ENCODE assay signal across 4 fruit fly cellular contexts in the genomic region with DNA sequence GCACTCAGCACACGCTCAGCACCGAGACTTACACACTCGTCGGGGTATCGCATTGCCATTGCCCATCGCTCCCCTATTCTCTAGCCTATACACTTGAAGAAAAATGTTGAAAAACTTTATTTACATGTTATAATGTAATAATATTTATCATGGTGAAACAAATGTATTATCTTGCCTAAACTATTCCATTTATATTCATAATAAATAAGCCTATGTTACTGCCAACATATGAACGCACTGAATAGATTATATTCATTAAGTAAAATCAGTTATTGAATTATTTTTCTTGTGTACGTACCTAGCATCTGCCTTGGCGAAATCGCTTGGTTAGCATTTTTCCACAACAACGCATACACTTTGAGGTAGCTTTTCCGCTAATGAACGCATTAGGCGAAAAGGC.
TF ChIP-seq lines count a peak whose summit lies in the region.

No protein-coding gene starts in this region.

- no peak for TF ChIP-seq CTCF in whole organism, embryonic (GFP tag; optimal IDR thresholded peaks at IDR 0.05; lab: Kevin White, UChicago)

TF ChIP-seq in whole organism, adult, 20 proteins besides CTCF, POLR2A, EP300 and RAD21:
- TF ChIP-seq tj (GFP tag; optimal IDR thresholded peaks at IDR 0.05; lab: Kevin White, UChicago) (peak; percentile 20), cnc (optimal IDR thresholded peaks at IDR 0.05; lab: Kevin White, UChicago) (no peak)
TF ChIP-seq in whole organism, adult: peak in this region for 1.

TF ChIP-seq in whole organism, embryonic, 481 proteins besides CTCF, POLR2A, EP300 and RAD21 (continues in another document):
- TF ChIP-seq CG13296 (GFP tag; optimal IDR thresholded peaks at IDR 0.05; lab: Kevin White, UChicago) (peak; percentile 10), trem (tag; optimal IDR thresholded peaks at IDR 0.05; lab: Kevin White, UChicago) (peak; percentile 42), prd (optimal IDR thresholded peaks at IDR 0.05; lab: Kevin White, UChicago) (no peak), prd (GFP tag; IDR thresholded peaks at IDR 0.05; lab: Robert Waterston, UW) (peak; percentile 69), sr (GFP tag; IDR thresholded peaks at IDR 0.05; lab: Robert Waterston, UW) (no peak), dpn (GFP tag; optimal IDR thresholded peaks at IDR 0.05; lab: Kevin White, UChicago) (peak in 1 of 2 experiments; percentile 25), CG10267 (tag; optimal IDR thresholded peaks at IDR 0.05; lab: Kevin White, UChicago) (peak; percentile 68), sisA (GFP tag; IDR thresholded peaks at IDR 0.05; lab: Robert Waterston, UW) (peak; percentile 33; the same call in 1 of the 2 replicates), CG4404 (GFP tag; IDR thresholded peaks at IDR 0.05; lab: Robert Waterston, UW) (0 out of 2 replicates have a peak, but pooled peaks have one; percentile 30), Hmr (GFP tag; optimal IDR thresholded peaks at IDR 0.05; lab: Kevin White, UChicago) (peak; percentile 23), pum (GFP tag; optimal IDR thresholded peaks at IDR 0.05; lab: Kevin White, UChicago) (no peak), CG14965 (GFP tag; optimal IDR thresholded peaks at IDR 0.05; lab: Kevin White, UChicago; ENCODE audit: borderline replicate concordance) (no peak), zf30C (GFP tag; optimal IDR thresholded peaks at IDR 0.05; lab: Kevin White, UChicago) (peak; percentile 60), sens (GFP tag; lab: Kevin White, UChicago) (peak; percentile 2), CG31441 (GFP tag; IDR thresholded peaks at IDR 0.05; lab: Robert Waterston, UW) (peak; percentile 69), zfh2 (GFP tag; optimal IDR thresholded peaks at IDR 0.05; lab: Kevin White, UChicago) (no peak), pros (GFP tag; optimal IDR thresholded peaks at IDR 0.05; lab: Kevin White, UChicago) (no peak), CG17829 (tag; optimal IDR thresholded peaks at IDR 0.05; lab: Kevin White, UChicago) (peak; percentile 75), fd102C (GFP tag; optimal IDR thresholded peaks at IDR 0.05; lab: Kevin White, UChicago) (peak; percentile 7), CG32532 (GFP tag; IDR thresholded peaks at IDR 0.05; lab: Robert Waterston, UW) (0 out of 2 replicates have a peak, but pooled peaks have one; percentile 23), so (GFP tag; IDR thresholded peaks at IDR 0.05; lab: Robert Waterston, UW) (peak; percentile 45; the same call in 1 of the 3 replicates), zfh1 (GFP tag; IDR thresholded peaks at IDR 0.05; lab: Robert Waterston, UW) (0 out of 3 replicates have a peak, but pooled peaks have one; percentile 51), gem (tag; optimal IDR thresholded peaks at IDR 0.05; lab: Kevin White, UChicago) (peak; percentile 75), Nf-YB (GFP tag; optimal IDR thresholded peaks at IDR 0.05; lab: Kevin White, UChicago) (peak; percentile 41), CG7271 (tag; optimal IDR thresholded peaks at IDR 0.05; lab: Kevin White, UChicago) (peak; percentile 15), Sox102F (GFP tag; optimal IDR thresholded peaks at IDR 0.05; lab: Kevin White, UChicago) (peak; percentile 52)

TF ChIP-seq in whole organism, prepupa, 60 proteins besides CTCF, POLR2A, EP300 and RAD21 (continues in another document):
- no peak for TF ChIP-seq esn (GFP tag; optimal IDR thresholded peaks at IDR 0.05; lab: Kevin White, UChicago)
- TF ChIP-seq CG6808 (GFP tag; optimal IDR thresholded peaks at IDR 0.05; lab: Kevin White, UChicago), result peak; percentile 32
- TF ChIP-seq CG8119 (GFP tag; IDR thresholded peaks at IDR 0.05; lab: Robert Waterston, UW), result 0 out of 3 replicates have a peak, but pooled peaks have one; percentile 26
- no peak for TF ChIP-seq CG6163 (GFP tag; IDR thresholded peaks at IDR 0.05; lab: Robert Waterston, UW)
- TF ChIP-seq Hr4 (GFP tag; optimal IDR thresholded peaks at IDR 0.05; lab: Kevin White, UChicago), result peak; percentile 6
- peak; percentile 28 for TF ChIP-seq CG4318 (GFP tag; optimal IDR thresholded peaks at IDR 0.05; lab: Kevin White, UChicago)
- no peak for TF ChIP-seq Met (GFP tag; optimal IDR thresholded peaks at IDR 0.05; lab: Kevin White, UChicago)
- TF ChIP-seq CG6276 (GFP tag; optimal IDR thresholded peaks at IDR 0.05; lab: Kevin White, UChicago), result peak; percentile 32
- peak; percentile 54 for TF ChIP-seq Ets96B (tag; optimal IDR thresholded peaks at IDR 0.05; lab: Kevin White, UChicago)
- no peak for TF ChIP-seq Sox15 (GFP tag; optimal IDR thresholded peaks at IDR 0.05; lab: Kevin White, UChicago)
- no peak for TF ChIP-seq CG8319 (GFP tag; optimal IDR thresholded peaks at IDR 0.05; lab: Kevin White, UChicago)
- TF ChIP-seq CG3032 (tag; optimal IDR thresholded peaks at IDR 0.05; lab: Kevin White, UChicago), result peak; percentile 17
- peak; percentile 27 for TF ChIP-seq acj6 (GFP tag; optimal IDR thresholded peaks at IDR 0.05; lab: Kevin White, UChicago)
- peak; percentile 35 for TF ChIP-seq dsx (GFP tag; optimal IDR thresholded peaks at IDR 0.05; lab: Kevin White, UChicago; ENCODE audit: poor library complexity, severe bottlenecking)
- TF ChIP-seq CG16779 (tag; optimal IDR thresholded peaks at IDR 0.05; lab: Kevin White, UChicago), result peak; percentile 16
- TF ChIP-seq achi (GFP tag; optimal IDR thresholded peaks at IDR 0.05; lab: Kevin White, UChicago), result peak; percentile 28
- peak; percentile 46; the same call in 1 of the 3 replicates for TF ChIP-seq eg (GFP tag; IDR thresholded peaks at IDR 0.05; lab: Robert Waterston, UW)
- TF ChIP-seq Sox14 (GFP tag; optimal IDR thresholded peaks at IDR 0.05; lab: Kevin White, UChicago), result no peak
- no peak for TF ChIP-seq CG34406 (GFP tag; optimal IDR thresholded peaks at IDR 0.05; lab: Kevin White, UChicago)
- no peak for TF ChIP-seq Sox102F (GFP tag; optimal IDR thresholded peaks at IDR 0.05; lab: Kevin White, UChicago)
- TF ChIP-seq fd85E (GFP tag; optimal IDR thresholded peaks at IDR 0.05; lab: Kevin White, UChicago), result no peak
- TF ChIP-seq pdm3 (GFP tag; optimal IDR thresholded peaks at IDR 0.05; lab: Kevin White, UChicago), result peak; percentile 24
- TF ChIP-seq CG15336 (GFP tag; IDR thresholded peaks at IDR 0.05; lab: Robert Waterston, UW), result 0 out of 2 replicates have a peak, but pooled peaks have one; percentile 41
- TF ChIP-seq CG8632 (GFP tag; optimal IDR thresholded peaks at IDR 0.05; lab: Kevin White, UChicago), result peak; percentile 33
- TF ChIP-seq CG10669 (GFP tag; optimal IDR thresholded peaks at IDR 0.05; lab: Kevin White, UChicago), result peak; percentile 26
- no peak for TF ChIP-seq lz (GFP tag; optimal IDR thresholded peaks at IDR 0.05; lab: Kevin White, UChicago)
- peak; percentile 57 for TF ChIP-seq CG32006 (GFP tag; optimal IDR thresholded peaks at IDR 0.05; lab: Kevin White, UChicago)
- peak; percentile 2 for TF ChIP-seq CG6792 (GFP tag; optimal IDR thresholded peaks at IDR 0.05; lab: Kevin White, UChicago)
- TF ChIP-seq Lpt (GFP tag; optimal IDR thresholded peaks at IDR 0.05; lab: Kevin White, UChicago), result peak; percentile 10

TF ChIP-seq in whole organism, pupa, 21 proteins besides CTCF, POLR2A, EP300 and RAD21:
- TF ChIP-seq CG4496 (GFP tag; IDR thresholded peaks at IDR 0.05; lab: Robert Waterston, UW) (0 out of 3 replicates have a peak, but pooled peaks have one; percentile 30), rn (GFP tag; IDR thresholded peaks at IDR 0.05; lab: Robert Waterston, UW) (peak; percentile 25; the same call in 1 of the 2 replicates), CG8159 (tag; optimal IDR thresholded peaks at IDR 0.05; lab: Kevin White, UChicago) (peak; percentile 61), CG9948 (tag; optimal IDR thresholded peaks at IDR 0.05; lab: Kevin White, UChicago) (peak; percentile 52), Ets98B (GFP tag; IDR thresholded peaks at IDR 0.05; lab: Robert Waterston, UW) (no peak), fd96Ca (GFP tag; IDR thresholded peaks at IDR 0.05; lab: Robert Waterston, UW) (no peak), EcR (GFP tag; optimal IDR thresholded peaks at IDR 0.05; lab: Kevin White, UChicago) (no peak), CG34367 (tag; optimal IDR thresholded peaks at IDR 0.05; lab: Kevin White, UChicago) (peak; percentile 20), D1 (tag; optimal IDR thresholded peaks at IDR 0.05; lab: Kevin White, UChicago) (no peak), CG14655 (GFP tag; optimal IDR thresholded peaks at IDR 0.05; lab: Kevin White, UChicago) (peak; percentile 59), Snoo (tag; optimal IDR thresholded peaks at IDR 0.05; lab: Kevin White, UChicago) (no peak), CG17806 (tag; optimal IDR thresholded peaks at IDR 0.05; lab: Kevin White, UChicago) (peak; percentile 29), CG15710 (tag; optimal IDR thresholded peaks at IDR 0.05; lab: Kevin White, UChicago) (peak; percentile 49), CG10348 (GFP tag; IDR thresholded peaks at IDR 0.05; lab: Robert Waterston, UW) (no peak), gl (tag; optimal IDR thresholded peaks at IDR 0.05; lab: Kevin White, UChicago) (no peak), CG32121 (GFP tag; IDR thresholded peaks at IDR 0.05; lab: Robert Waterston, UW) (0 out of 2 replicates have a peak, but pooled peaks have one; percentile 25), CG8301 (tag; optimal IDR thresholded peaks at IDR 0.05; lab: Kevin White, UChicago) (peak; percentile 56), Pif1B (GFP tag; optimal IDR thresholded peaks at IDR 0.05; lab: Kevin White, UChicago) (no peak), Pif1A (GFP tag; optimal IDR thresholded peaks at IDR 0.05; lab: Kevin White, UChicago) (no peak), CG12605 (GFP tag; IDR thresholded peaks at IDR 0.05; lab: Robert Waterston, UW) (no peak), CG13204 (GFP tag; optimal IDR thresholded peaks at IDR 0.05; lab: Kevin White, UChicago) (no peak)
